Worm (Caenorhabditis elegans) whole organism, L2 larva: ENCODE results near the gene nrsn-1.

Experiments used
- F13H6.1 ChIP-seq: sonication (generic microtip); optimal IDR thresholded peaks from 2 replicates; lab custom pipeline; 2016; ENCODE audit warnings: missing genetic modification characterization, missing compliant biosample characterization
- ceh-82 ChIP-seq: fragments of 150-350 bp; optimal IDR thresholded peaks from 2 replicates; lab custom pipeline; 2014; ENCODE audit warnings: missing biosample characterization, missing genetic modification characterization
- nhr-10 ChIP-seq: sonication (generic microtip); optimal IDR thresholded peaks from 2 replicates; lab custom pipeline; 2017; ENCODE audit warnings: missing biosample characterization, missing genetic modification characterization
- nhr-12 ChIP-seq: fragments of 150-350 bp; optimal IDR thresholded peaks from 2 replicates; lab custom pipeline; 2014; ENCODE audit warnings: missing biosample characterization, missing genetic modification characterization
- nhr-77 ChIP-seq: fragments of 150-350 bp; optimal IDR thresholded peaks from 2 replicates; lab custom pipeline; 2014; ENCODE audit warnings: missing biosample characterization, missing genetic modification characterization
- ztf-1 ChIP-seq: fragments of 200-800 bp; sonication (Bioruptor generic); conservative IDR thresholded peaks from 2 replicates; pipeline ENCODE4 v1.3.6; 2022; ENCODE audit warnings: missing genetic modification characterization, missing compliant biosample characterization
- ztf-11 ChIP-seq: sonication (generic microtip); optimal IDR thresholded peaks from 2 replicates; lab custom pipeline; 2017; ENCODE audit warnings: missing biosample characterization, missing genetic modification characterization

ce11 chrV:3716279-3716887, 614 bp upstream of the nrsn-1 start:
- TF ChIP-seq nhr-10 (tag; lab: Kevin White, UChicago): no peak
- TF ChIP-seq nhr-12 (tag; lab: Kevin White, UChicago): no peak
- TF ChIP-seq ceh-82: no peak
- TF ChIP-seq ztf-11 (tag; lab: Kevin White, UChicago): no peak
- peak; percentile 64 for TF ChIP-seq F13H6.1 (tag; lab: Kevin White, UChicago)
- no peak for TF ChIP-seq ztf-1 (GFP tag; lab: Robert Waterston, UW)
- TF ChIP-seq nhr-77 (tag; lab: Kevin White, UChicago): no peak
